Worm (Caenorhabditis elegans): ENCODE measurements around the gene str-43.

The str-43 gene

ce11 chrV:15752049-15752448 is at the start of gene str-43:
str-43 (minus strand) TSS chrV:15752149.
- TF ChIP-seq unc-42 (tag; optimal IDR thresholded peaks at IDR 0.05) (no peak), rnt-1 (tag; optimal IDR thresholded peaks at IDR 0.05) (no peak), ceh-14 (tag; optimal IDR thresholded peaks at IDR 0.05) (no peak), ceh-9 (tag; optimal IDR thresholded peaks at IDR 0.05) (no peak), C08G9.2 (tag; optimal IDR thresholded peaks at IDR 0.05) (no peak), syd-9 (tag; optimal IDR thresholded peaks at IDR 0.05) (no peak), ceh-22 (tag; optimal IDR thresholded peaks at IDR 0.05) (no peak), odd-2 (tag; optimal IDR thresholded peaks at IDR 0.05) (no peak), pros-1 (tag; optimal IDR thresholded peaks at IDR 0.05) (no peak), elt-4 (tag; optimal IDR thresholded peaks at IDR 0.05) (no peak), madf-2 (tag; optimal IDR thresholded peaks at IDR 0.05) (no peak), nhr-11 (tag; optimal IDR thresholded peaks at IDR 0.05) (no peak), hlh-8 (tag; optimal IDR thresholded peaks at IDR 0.05) (no peak)

DNA sequence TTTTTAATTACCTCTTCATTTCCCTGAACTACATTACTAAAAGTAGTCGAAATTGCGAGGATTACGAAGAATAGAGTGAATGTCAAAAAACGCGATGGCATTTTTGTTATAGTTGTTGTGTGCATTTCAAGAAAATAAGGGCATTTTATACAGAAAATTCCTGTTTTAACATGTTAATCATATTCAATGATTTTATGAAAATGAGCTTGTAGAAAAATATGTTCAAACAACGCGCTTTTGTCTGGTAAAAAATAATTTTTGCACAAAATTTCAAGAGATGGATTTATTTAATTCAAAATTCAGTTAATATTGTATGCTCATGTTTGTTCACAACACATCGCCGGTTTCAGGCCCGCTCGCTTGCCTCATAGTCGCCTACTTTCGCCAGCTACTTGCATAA is 46.2 kb upstream of the str-43 start, which contains the start of gene T26E4.10:
T26E4.10 (minus strand) TSS at position 101 of the 400 bp plus-strand sequence.
- TF ChIP-seq ceh-48 (tag; optimal IDR thresholded peaks at IDR 0.05) (no peak), ceh-19 (GFP tag; optimal IDR thresholded peaks at IDR 0.05) (no peak), fkh-10 (GFP tag; optimal IDR thresholded peaks at IDR 0.05) (no peak), C08G9.2 (tag; optimal IDR thresholded peaks at IDR 0.05) (no peak), K02D7.2 (tag; optimal IDR thresholded peaks at IDR 0.05) (no peak), hlh-15 (tag; optimal IDR thresholded peaks at IDR 0.05) (no peak), ceh-9 (tag; optimal IDR thresholded peaks at IDR 0.05) (no peak), odd-2 (tag; optimal IDR thresholded peaks at IDR 0.05) (no peak), Y22D7AL.16 (tag; optimal IDR thresholded peaks at IDR 0.05) (no peak), npax-4 (tag; optimal IDR thresholded peaks at IDR 0.05) (no peak), pat-9 (tag; optimal IDR thresholded peaks at IDR 0.05) (no peak), ceh-2 (tag; optimal IDR thresholded peaks at IDR 0.05) (no peak)

DNA sequence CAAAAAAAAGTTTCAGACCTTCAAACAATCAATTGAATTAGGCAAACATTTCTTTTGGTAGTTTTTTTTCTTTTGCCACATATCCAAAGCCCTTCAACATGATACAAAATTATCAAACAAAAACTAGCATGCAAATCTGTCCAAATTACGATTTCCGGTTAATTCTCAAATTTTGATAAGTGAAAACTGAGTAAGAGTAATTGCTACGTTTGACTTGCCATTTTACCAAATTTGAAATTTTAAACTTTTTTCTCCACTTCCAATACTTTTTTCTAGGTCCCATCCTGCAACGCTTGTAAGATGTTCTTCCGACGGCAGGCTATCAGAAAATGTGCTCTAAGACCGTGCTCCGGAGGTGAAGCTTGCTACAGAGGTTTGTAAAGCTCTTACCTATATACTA is 44.1 kb upstream of the str-43 start, which contains the start of gene nhr-223:
nhr-223 (plus strand) TSS at position 301 of the 400 bp plus-strand sequence.
- TF ChIP-seq odd-2 (tag; optimal IDR thresholded peaks at IDR 0.05), result no peak
- TF ChIP-seq C08G9.2 (tag; optimal IDR thresholded peaks at IDR 0.05), result no peak
- TF ChIP-seq mec-3 (tag; optimal IDR thresholded peaks at IDR 0.05; ENCODE audit: borderline replicate concordance), result no peak
- no peak for TF ChIP-seq ceh-18 (tag; optimal IDR thresholded peaks at IDR 0.05)
- TF ChIP-seq ttx-3 (tag; optimal IDR thresholded peaks at IDR 0.05), result no peak
- TF ChIP-seq unc-3 (GFP tag; conservative IDR thresholded peaks at IDR 0.05), result no peak
- no peak for TF ChIP-seq unc-3 (tag; optimal IDR thresholded peaks at IDR 0.05)
- TF ChIP-seq pat-9 (tag; optimal IDR thresholded peaks at IDR 0.05), result no peak
- TF ChIP-seq hlh-8 (tag; optimal IDR thresholded peaks at IDR 0.05), result no peak
- TF ChIP-seq ama-1 (optimal IDR thresholded peaks at IDR 0.05), result no peak
- no peak for TF ChIP-seq pros-1 (tag; optimal IDR thresholded peaks at IDR 0.05)
- no peak for TF ChIP-seq unc-86 (tag; optimal IDR thresholded peaks at IDR 0.05)
- no peak for TF ChIP-seq pha-2 (tag; optimal IDR thresholded peaks at IDR 0.05)
- no peak for TF ChIP-seq fkh-10 (GFP tag; optimal IDR thresholded peaks at IDR 0.05)
- no peak for TF ChIP-seq ets-4 (tag; optimal IDR thresholded peaks at IDR 0.05)
- no peak for TF ChIP-seq tbx-2 (tag; optimal IDR thresholded peaks at IDR 0.05)
- no peak for TF ChIP-seq sdc-2 (tag; optimal IDR thresholded peaks at IDR 0.05)

DNA sequence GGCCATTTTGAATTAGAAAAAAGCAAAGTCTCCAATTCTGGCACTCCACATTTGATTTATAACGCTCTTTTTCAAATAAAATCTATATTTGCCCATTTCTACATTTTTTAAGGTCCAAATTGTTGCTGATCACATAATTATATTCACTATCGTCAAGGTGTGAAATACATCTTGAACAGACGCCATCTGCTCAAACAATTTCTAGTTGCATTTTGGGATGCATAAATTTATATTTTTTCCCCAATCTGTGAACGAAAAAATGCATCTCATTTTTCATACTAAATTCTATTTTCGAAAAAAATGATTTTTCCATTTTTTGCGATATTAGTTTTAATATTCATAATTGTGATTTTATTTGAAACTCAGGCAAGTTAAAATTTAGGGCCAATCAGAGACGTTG is 41.3 kb upstream of the str-43 start, which contains the start of gene T26E4.7:
T26E4.7 (plus strand) TSS at position 301 of the 400 bp plus-strand sequence.
- no peak for TF ChIP-seq pha-2 (tag; optimal IDR thresholded peaks at IDR 0.05)

ce11 chrV:15792409-15792808 is 40.5 kb upstream of the str-43 start, which contains the start of gene T26E4.4:
T26E4.4 (minus strand) TSS chrV:15792509.
- TF ChIP-seq rnt-1 (tag; optimal IDR thresholded peaks at IDR 0.05), result no peak
- TF ChIP-seq pha-4 (tag; optimal IDR thresholded peaks at IDR 0.05), result no peak

All from whole organism, late embryonic.